Worm (Caenorhabditis elegans): ENCODE data around the gene F40G9.9.

ce11 chrIII:209695-210091 lies 38.2 kb upstream of the F40G9.9 start, which contains the start of gene klp-20:
- TF ChIP-seq ama-1 (optimal IDR thresholded peaks at IDR 0.05), result no peak
- no peak for TF ChIP-seq sem-4 (tag; optimal IDR thresholded peaks at IDR 0.05)
- TF ChIP-seq lin-13 (GFP tag; optimal IDR thresholded peaks at IDR 0.05), result no peak

Data from whole organism, L2 larva.